Fruit fly (Drosophila melanogaster) whole organism, adult: ENCODE data around the gene Sqor.

Experiments used
- CG14711 ChIP-seq: fragments of 200-800 bp; sonication (Bioruptor generic); optimal IDR thresholded peaks from 2 replicates; lab custom pipeline; 2018; ENCODE audit warnings: missing biosample characterization, mild to moderate bottlenecking, missing genetic modification characterization, moderate library complexity
- CG7101 ChIP-seq: fragments of 200-800 bp; sonication (Bioruptor generic); optimal IDR thresholded peaks from 2 replicates; lab custom pipeline; 2018; ENCODE audit warnings: missing biosample characterization, mild to moderate bottlenecking, missing genetic modification characterization, moderate library complexity
- Hr96 ChIP-seq: fragments of 200-800 bp; sonication (Bioruptor generic); optimal IDR thresholded peaks from 2 replicates; lab custom pipeline; 2016; ENCODE audit warnings: missing biosample characterization, missing genetic modification characterization
- Mnt ChIP-seq: fragments of 200-800 bp; sonication (Bioruptor generic); optimal IDR thresholded peaks from 2 replicates; lab custom pipeline; 2016; ENCODE audit warnings: missing biosample characterization, mild to moderate bottlenecking, missing genetic modification characterization
- kay ChIP-seq: fragments of 200-800 bp; sonication (Bioruptor generic); peaks from one replicate; lab custom pipeline; 2016; ENCODE audit warnings: missing biosample characterization, missing genetic modification characterization, borderline replicate concordance
- ovo ChIP-seq: fragments of 200-800 bp; sonication (Bioruptor generic); optimal IDR thresholded peaks from 2 replicates; lab custom pipeline; 2016; ENCODE audit warnings: missing biosample characterization, missing genetic modification characterization

DNA sequence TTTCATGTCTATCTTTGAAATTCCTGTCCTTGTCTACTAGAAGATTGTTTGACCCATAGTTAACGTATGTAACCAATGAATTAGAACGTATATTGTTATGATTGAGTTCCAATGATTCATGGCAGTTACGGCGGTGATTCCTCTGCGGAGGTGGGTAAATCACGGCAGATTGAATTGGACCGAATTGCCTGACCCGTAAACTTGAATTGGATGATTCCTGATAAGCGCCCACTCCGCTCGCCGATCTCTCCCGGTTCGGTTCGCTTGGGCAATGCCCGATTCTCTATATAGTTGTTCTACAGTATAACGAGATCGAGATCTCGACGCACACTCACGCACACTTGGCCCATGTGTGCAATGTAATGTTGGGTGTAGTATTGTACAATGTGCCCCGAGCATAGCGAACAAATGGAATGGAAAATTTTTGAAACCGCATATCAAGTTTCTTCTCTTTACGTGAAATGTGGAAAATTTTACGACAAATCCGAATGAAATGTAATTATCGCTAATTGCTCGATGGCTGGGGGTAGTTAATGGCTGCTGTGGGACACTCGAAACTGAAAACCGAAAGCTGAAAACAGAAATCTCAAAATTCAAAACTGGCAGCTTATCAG lies 8.5 kb upstream of the Sqor start:
- no peak for TF ChIP-seq Hr96 (GFP tag; lab: Kevin White, UChicago)
- TF ChIP-seq CG14711 (tag; lab: Kevin White, UChicago): no peak
- TF ChIP-seq ovo (GFP tag; lab: Kevin White, UChicago): no peak
- TF ChIP-seq Mnt: no peak
- TF ChIP-seq CG7101 (tag; lab: Kevin White, UChicago): no peak
- no peak for TF ChIP-seq kay (GFP tag; lab: Kevin White, UChicago)
